Worm (Caenorhabditis elegans) whole organism, L2 larva: ENCODE measurements around the gene F42H10.6.

Experiments used
- C34F6.9 ChIP-seq: fragments of 150-350 bp; optimal IDR thresholded peaks from 2 replicates; lab custom pipeline; 2014; ENCODE audit warnings: missing biosample characterization, missing genetic modification characterization
- F13H6.1 ChIP-seq: sonication (generic microtip); optimal IDR thresholded peaks from 2 replicates; lab custom pipeline; 2016; ENCODE audit warnings: missing genetic modification characterization, missing compliant biosample characterization
- R02D3.7 ChIP-seq: fragments of 150-350 bp; optimal IDR thresholded peaks from 2 replicates; lab custom pipeline; 2014; ENCODE audit warnings: missing biosample characterization, missing genetic modification characterization
- Y55F3AM.14 ChIP-seq: fragments of 200-800 bp; sonication (Bioruptor generic); optimal IDR thresholded peaks from 2 replicates; lab custom pipeline; 2018; ENCODE audit warnings: mild to moderate bottlenecking, missing genetic modification characterization, missing compliant biosample characterization
- ZK546.5 ChIP-seq: sonication (generic microtip); optimal IDR thresholded peaks from 2 replicates; lab custom pipeline; 2017; ENCODE audit warnings: missing biosample characterization, missing genetic modification characterization
- alr-1 ChIP-seq: fragments of 150-350 bp; optimal IDR thresholded peaks from 2 replicates; lab custom pipeline; 2014; ENCODE audit warnings: missing biosample characterization, missing genetic modification characterization
- aly-2 ChIP-seq: fragments of 150-350 bp; optimal IDR thresholded peaks from 2 replicates; lab custom pipeline; 2014; ENCODE audit warnings: missing biosample characterization, missing genetic modification characterization
- ama-1 ChIP-seq: fragments of 150-350 bp; optimal IDR thresholded peaks from 2 replicates; lab custom pipeline; 2018; ENCODE audit warnings: inconsistent platforms
- blmp-1 ChIP-seq: sonication (generic microtip); optimal IDR thresholded peaks from 2 replicates; lab custom pipeline; 2017; ENCODE audit warnings: missing genetic modification characterization, mild to moderate bottlenecking, missing compliant biosample characterization, antibody characterized with exemption, moderate library complexity; ENCODE audit not compliant: insufficient read depth
- ceh-16 ChIP-seq: fragments of 150-350 bp; optimal IDR thresholded peaks from 2 replicates; lab custom pipeline; 2014; ENCODE audit warnings: missing biosample characterization, missing genetic modification characterization
- ceh-82 ChIP-seq: fragments of 150-350 bp; optimal IDR thresholded peaks from 2 replicates; lab custom pipeline; 2014; ENCODE audit warnings: missing biosample characterization, missing genetic modification characterization
- crh-2 ChIP-seq: sonication (generic microtip); optimal IDR thresholded peaks from 2 replicates; lab custom pipeline; 2017; ENCODE audit warnings: missing biosample characterization, missing genetic modification characterization
- dmd-4 ChIP-seq: sonication (generic microtip); optimal IDR thresholded peaks from 2 replicates; lab custom pipeline; 2017; ENCODE audit warnings: missing biosample characterization, missing genetic modification characterization
- egl-27 ChIP-seq: sonication (generic microtip); optimal IDR thresholded peaks from 3 replicates; lab custom pipeline; 2017; ENCODE audit warnings: missing biosample characterization, missing genetic modification reagents, missing genetic modification characterization
- elt-1 ChIP-seq: fragments of 150-350 bp; optimal IDR thresholded peaks from 2 replicates; lab custom pipeline; 2014; ENCODE audit warnings: missing biosample characterization, missing genetic modification characterization
- elt-3 ChIP-seq: sonication (generic microtip); optimal IDR thresholded peaks from 2 replicates; lab custom pipeline; 2017; ENCODE audit warnings: missing biosample characterization, missing genetic modification characterization
- fos-1 ChIP-seq: fragments of 150-350 bp; optimal IDR thresholded peaks from 2 replicates; lab custom pipeline; 2014; ENCODE audit warnings: missing biosample characterization, missing genetic modification characterization
- gmeb-1 ChIP-seq: fragments of 150-350 bp; optimal IDR thresholded peaks from 2 replicates; lab custom pipeline; 2014; ENCODE audit warnings: missing biosample characterization, missing genetic modification characterization
- lin-11 ChIP-seq: fragments of 150-350 bp; sonication (generic microtip); optimal IDR thresholded peaks from 2 replicates; lab custom pipeline; 2014; ENCODE audit warnings: missing biosample characterization, missing genetic modification characterization, inconsistent platforms, mixed read lengths
- lin-13 ChIP-seq: fragments of 150-350 bp; optimal IDR thresholded peaks from 2 replicates; lab custom pipeline; 2014; ENCODE audit warnings: missing biosample characterization, missing genetic modification reagents, missing genetic modification characterization
- lin-39 ChIP-seq: fragments of 150-350 bp; optimal IDR thresholded peaks from 2 replicates; lab custom pipeline; 2014; ENCODE audit warnings: missing biosample characterization, missing genetic modification reagents, missing genetic modification characterization
- lsy-2 ChIP-seq, 2 experiments: fragments of 150-350 bp in 1 of 2; sonication (generic microtip) in 1 of 2; optimal IDR thresholded peaks; 2 replicates each; lab custom pipeline; 2014 to 2017; ENCODE audit warnings: missing biosample characterization in 2 of 2, missing genetic modification characterization in 2 of 2
- mab-5 ChIP-seq: fragments of 150-350 bp; optimal IDR thresholded peaks from 2 replicates; lab custom pipeline; 2014; ENCODE audit warnings: missing biosample characterization, missing genetic modification characterization
- mdl-1 ChIP-seq, 2 experiments: fragments of 150-350 bp in 1 of 2; sonication (generic microtip) in 1 of 2; optimal IDR thresholded peaks; 2 replicates each; lab custom pipeline; 2017; ENCODE audit warnings: missing biosample characterization in 2 of 2, missing genetic modification characterization in 2 of 2
- nhr-10 ChIP-seq: sonication (generic microtip); optimal IDR thresholded peaks from 2 replicates; lab custom pipeline; 2017; ENCODE audit warnings: missing biosample characterization, missing genetic modification characterization
- nhr-11 ChIP-seq: fragments of 150-350 bp; optimal IDR thresholded peaks from 2 replicates; lab custom pipeline; 2014; ENCODE audit warnings: missing biosample characterization, missing genetic modification characterization
- nhr-12 ChIP-seq: fragments of 150-350 bp; optimal IDR thresholded peaks from 2 replicates; lab custom pipeline; 2014; ENCODE audit warnings: missing biosample characterization, missing genetic modification characterization
- nhr-129 ChIP-seq: fragments of 150-350 bp; optimal IDR thresholded peaks from 2 replicates; lab custom pipeline; 2014; ENCODE audit warnings: missing biosample characterization, missing genetic modification characterization
- nhr-21 ChIP-seq: fragments of 150-350 bp; optimal IDR thresholded peaks from 2 replicates; lab custom pipeline; 2014; ENCODE audit warnings: missing biosample characterization, missing genetic modification characterization
- nhr-23 ChIP-seq: fragments of 150-350 bp; optimal IDR thresholded peaks from 2 replicates; lab custom pipeline; 2014; ENCODE audit warnings: missing biosample characterization, missing genetic modification reagents, missing genetic modification characterization
- nhr-237 ChIP-seq: fragments of 150-350 bp; optimal IDR thresholded peaks from 2 replicates; lab custom pipeline; 2014; ENCODE audit warnings: missing biosample characterization, missing genetic modification characterization
- nhr-25 ChIP-seq: fragments of 150-350 bp; sonication (generic microtip); optimal IDR thresholded peaks from 3 replicates; lab custom pipeline; 2014; ENCODE audit warnings: missing biosample characterization, missing genetic modification characterization
- nhr-6 ChIP-seq: fragments of 150-350 bp; optimal IDR thresholded peaks from 2 replicates; lab custom pipeline; 2014; ENCODE audit warnings: missing biosample characterization, missing genetic modification characterization
- nhr-77 ChIP-seq: fragments of 150-350 bp; optimal IDR thresholded peaks from 2 replicates; lab custom pipeline; 2014; ENCODE audit warnings: missing biosample characterization, missing genetic modification characterization
- peb-1 ChIP-seq: fragments of 150-350 bp; optimal IDR thresholded peaks from 2 replicates; lab custom pipeline; 2014; ENCODE audit warnings: missing biosample characterization, missing genetic modification characterization
- sem-4 ChIP-seq: fragments of 150-350 bp; optimal IDR thresholded peaks from 2 replicates; lab custom pipeline; 2014; ENCODE audit warnings: missing biosample characterization, missing genetic modification reagents, missing genetic modification characterization
- skn-1 ChIP-seq: sonication (generic microtip); optimal IDR thresholded peaks from 2 replicates; lab custom pipeline; 2017; ENCODE audit warnings: missing biosample characterization, missing genetic modification characterization
- sma-3 ChIP-seq: sonication (generic microtip); optimal IDR thresholded peaks from 2 replicates; lab custom pipeline; 2016; ENCODE audit warnings: missing genetic modification reagents, missing genetic modification characterization, missing compliant biosample characterization
- sma-9 ChIP-seq, 2 experiments: fragments of 150-350 bp in 1 of 2; sonication (generic microtip) in 1 of 2; optimal IDR thresholded peaks; 2 replicates each; lab custom pipeline; 2014 to 2016; ENCODE audit warnings: missing genetic modification characterization in 2 of 2, mild to moderate bottlenecking in 1 of 2, missing biosample characterization in 1 of 2, missing compliant biosample characterization in 1 of 2, missing genetic modification reagents in 1 of 2, moderate library complexity in 1 of 2
- snpc-4 ChIP-seq: fragments of 150-350 bp; optimal IDR thresholded peaks from 2 replicates; lab custom pipeline; 2014; ENCODE audit warnings: missing biosample characterization, missing genetic modification characterization
- unc-39 ChIP-seq: fragments of 150-350 bp; optimal IDR thresholded peaks from 2 replicates; lab custom pipeline; 2014; ENCODE audit warnings: missing biosample characterization, missing genetic modification characterization
- unc-55 ChIP-seq: fragments of 150-350 bp; sonication (generic microtip); optimal IDR thresholded peaks from 3 replicates; lab custom pipeline; 2014; ENCODE audit warnings: missing biosample characterization, missing genetic modification reagents, missing genetic modification characterization
- unc-62 ChIP-seq: fragments of 150-350 bp; optimal IDR thresholded peaks from 2 replicates; lab custom pipeline; 2014; ENCODE audit warnings: missing biosample characterization, missing genetic modification reagents, missing genetic modification characterization
- zag-1 ChIP-seq: fragments of 150-350 bp; optimal IDR thresholded peaks from 2 replicates; lab custom pipeline; 2014; ENCODE audit warnings: missing biosample characterization, missing genetic modification characterization
- ztf-1 ChIP-seq: fragments of 200-800 bp; sonication (Bioruptor generic); conservative IDR thresholded peaks from 2 replicates; pipeline ENCODE4 v1.3.6; 2022; ENCODE audit warnings: missing genetic modification characterization, missing compliant biosample characterization
- ztf-11 ChIP-seq: sonication (generic microtip); optimal IDR thresholded peaks from 2 replicates; lab custom pipeline; 2017; ENCODE audit warnings: missing biosample characterization, missing genetic modification characterization
- ztf-4 ChIP-seq: fragments of 150-350 bp; optimal IDR thresholded peaks from 2 replicates; lab custom pipeline; 2014; ENCODE audit warnings: missing biosample characterization, missing genetic modification characterization

Gene F42H10.6

ce11 chrIII:8480355-8480754 is at the start of gene F42H10.6:
F42H10.6 (minus strand) TSS chrIII:8480455.
- no peak for TF ChIP-seq unc-39 (tag; lab: Kevin White, UChicago)

- TF ChIP-seq nhr-77 (tag; lab: Kevin White, UChicago): no peak
- TF ChIP-seq unc-55 (GFP tag; lab: Kevin White, UChicago): no peak
- TF ChIP-seq nhr-21 (tag; lab: Kevin White, UChicago): no peak
- no peak for TF ChIP-seq nhr-10 (tag; lab: Kevin White, UChicago)
- no peak for TF ChIP-seq peb-1 (tag; lab: Kevin White, UChicago)
- TF ChIP-seq Y55F3AM.14: no peak
- TF ChIP-seq mdl-1 (tag; optimal IDR thresholded peaks at IDR 0.05; lab: Kevin White, UChicago): no peak
- TF ChIP-seq nhr-6 (tag; lab: Kevin White, UChicago): no peak
- no peak for TF ChIP-seq egl-27 (tag; lab: Kevin White, UChicago)
- TF ChIP-seq ceh-16: no peak
- TF ChIP-seq nhr-129: no peak
- no peak for TF ChIP-seq ztf-11
- TF ChIP-seq aly-2: no peak
- TF ChIP-seq snpc-4 (tag; lab: Kevin White, UChicago): no peak
- TF ChIP-seq elt-1: no peak
- no peak for TF ChIP-seq F13H6.1 (tag; lab: Kevin White, UChicago)
- TF ChIP-seq unc-39 (tag; lab: Kevin White, UChicago): no peak
- no peak for TF ChIP-seq ceh-82 (tag; lab: Kevin White, UChicago)
Observed at ce11 chrIII:8529772-8530171, 49.5 kb upstream of the F42H10.6 start, which contains the start of gene ZC21.10. ZC21.10 (plus strand) TSS chrIII:8530072.

- no peak for TF ChIP-seq sem-4
- TF ChIP-seq elt-1: no peak
- TF ChIP-seq mdl-1 (tag; optimal IDR thresholded peaks at IDR 0.05; lab: Kevin White, UChicago): no peak
- TF ChIP-seq zag-1 (tag; lab: Kevin White, UChicago): no peak
- no peak for TF ChIP-seq ztf-11
- TF ChIP-seq unc-62 (GFP tag; lab: Kevin White, UChicago): no peak
- no peak for TF ChIP-seq ceh-16
- TF ChIP-seq nhr-23 (tag; lab: Kevin White, UChicago): no peak
- no peak for TF ChIP-seq nhr-11
- TF ChIP-seq nhr-21 (tag; lab: Kevin White, UChicago): no peak
- TF ChIP-seq ztf-1 (GFP tag; lab: Robert Waterston, UW): no peak
- TF ChIP-seq gmeb-1 (tag; lab: Kevin White, UChicago): peak; percentile 16
- no peak for TF ChIP-seq alr-1 (tag; lab: Kevin White, UChicago)
- no peak for TF ChIP-seq ceh-82 (tag; lab: Kevin White, UChicago)
- no peak for TF ChIP-seq blmp-1 (tag; lab: Kevin White, UChicago)
- no peak for TF ChIP-seq skn-1
- TF ChIP-seq F13H6.1 (tag; lab: Kevin White, UChicago): peak; percentile 30
- TF ChIP-seq dmd-4 (tag; lab: Kevin White, UChicago): no peak
- peak; percentile 5 for TF ChIP-seq nhr-6 (tag; lab: Kevin White, UChicago)
- peak; percentile 27 for TF ChIP-seq sma-3 (GFP tag; lab: Kevin White, UChicago)
- peak; percentile 80 to 93 for TF ChIP-seq lsy-2 (tag; optimal IDR thresholded peaks at IDR 0.05; lab: Kevin White, UChicago)
- peak; percentile 14 for TF ChIP-seq ztf-4 (tag; lab: Kevin White, UChicago)
- peak; percentile 58 for TF ChIP-seq sma-9 (GFP tag; optimal IDR thresholded peaks at IDR 0.05; lab: Kevin White, UChicago)
- no peak for TF ChIP-seq sma-9 (tag; optimal IDR thresholded peaks at IDR 0.05; lab: Kevin White, UChicago)
- TF ChIP-seq egl-27 (tag; lab: Kevin White, UChicago): no peak
- TF ChIP-seq nhr-25: no peak
- TF ChIP-seq lin-39: no peak
- no peak for TF ChIP-seq peb-1 (tag; lab: Kevin White, UChicago)
- peak; percentile 46 for TF ChIP-seq nhr-129
- TF ChIP-seq crh-2 (tag; lab: Kevin White, UChicago): peak; percentile 51
- TF ChIP-seq unc-39 (tag; lab: Kevin White, UChicago): no peak
- peak; percentile 94 for TF ChIP-seq unc-55 (GFP tag; lab: Kevin White, UChicago)
- no peak for TF ChIP-seq nhr-237 (tag; lab: Kevin White, UChicago)
- TF ChIP-seq nhr-10 (tag; lab: Kevin White, UChicago): no peak
- TF ChIP-seq mab-5 (tag; lab: Kevin White, UChicago): peak; percentile 4
- peak; percentile 90 for TF ChIP-seq C34F6.9 (tag; lab: Kevin White, UChicago)
- peak; percentile 23 for TF ChIP-seq fos-1 (tag; lab: Kevin White, UChicago)
- no peak for TF ChIP-seq R02D3.7
- TF ChIP-seq snpc-4 (tag; lab: Kevin White, UChicago): no peak
- peak; percentile 79 for TF ChIP-seq ama-1
- no peak for TF ChIP-seq lin-11 (tag; lab: Kevin White, UChicago)
- TF ChIP-seq lin-13: peak; percentile 69
- TF ChIP-seq nhr-12: no peak
- no peak for TF ChIP-seq elt-3
- TF ChIP-seq ZK546.5 (tag; lab: Kevin White, UChicago): no peak
- TF ChIP-seq aly-2: no peak
Observed at ce11 chrIII:8529002-8529401, 48.7 kb upstream of the F42H10.6 start.
